Worm (Caenorhabditis elegans) whole organism, mixed stage, embryonic: ENCODE results near the gene cpg-9.

Experiments used
- ceh-39 ChIP-seq: fragments of 150-350 bp; optimal IDR thresholded peaks from 2 replicates; lab custom pipeline; 2014; ENCODE audit warnings: missing biosample characterization, missing genetic modification characterization
- ces-1 ChIP-seq: fragments of 150-350 bp; optimal IDR thresholded peaks from 2 replicates; lab custom pipeline; 2014; ENCODE audit warnings: missing biosample characterization, missing genetic modification reagents, missing genetic modification characterization
- elt-1 ChIP-seq: sonication (generic microtip); optimal IDR thresholded peaks from 2 replicates; lab custom pipeline; 2017; ENCODE audit warnings: missing genetic modification characterization, mild to moderate bottlenecking, missing compliant biosample characterization, antibody characterized with exemption, moderate library complexity, borderline replicate concordance; ENCODE audit not compliant: insufficient read depth
- elt-3 ChIP-seq: fragments of 150-350 bp; optimal IDR thresholded peaks from 2 replicates; lab custom pipeline; 2014; ENCODE audit warnings: missing biosample characterization, missing genetic modification characterization
- lsy-2 ChIP-seq: fragments of 150-350 bp; optimal IDR thresholded peaks from 2 replicates; lab custom pipeline; 2014; ENCODE audit warnings: missing biosample characterization, missing genetic modification characterization
- mep-1 ChIP-seq: fragments of 150-350 bp; optimal IDR thresholded peaks from 2 replicates; lab custom pipeline; 2017; ENCODE audit warnings: missing biosample characterization, missing genetic modification reagents, missing genetic modification characterization, inconsistent platforms
- mls-2 ChIP-seq: sonication (generic microtip); optimal IDR thresholded peaks from 2 replicates; lab custom pipeline; 2016; ENCODE audit warnings: mild to moderate bottlenecking, missing genetic modification characterization, moderate library complexity, missing compliant biosample characterization
- pha-4 ChIP-seq: fragments of 150-350 bp; optimal IDR thresholded peaks from 2 replicates; lab custom pipeline; 2018; ENCODE audit warnings: missing biosample characterization, missing genetic modification reagents, missing genetic modification characterization
- sptf-1 ChIP-seq: sonication (generic microtip); optimal IDR thresholded peaks from 2 replicates; lab custom pipeline; 2017; ENCODE audit warnings: mild to moderate bottlenecking, missing genetic modification characterization, moderate library complexity, missing compliant biosample characterization
- unc-120 ChIP-seq: sonication (generic microtip); optimal IDR thresholded peaks from 2 replicates; lab custom pipeline; 2017; ENCODE audit warnings: missing genetic modification characterization, missing compliant biosample characterization; ENCODE audit not compliant: poor library complexity, severe bottlenecking
- ztf-11 ChIP-seq: fragments of 150-350 bp; optimal IDR thresholded peaks from 2 replicates; lab custom pipeline; 2014; ENCODE audit warnings: missing biosample characterization, missing genetic modification characterization

DNA sequence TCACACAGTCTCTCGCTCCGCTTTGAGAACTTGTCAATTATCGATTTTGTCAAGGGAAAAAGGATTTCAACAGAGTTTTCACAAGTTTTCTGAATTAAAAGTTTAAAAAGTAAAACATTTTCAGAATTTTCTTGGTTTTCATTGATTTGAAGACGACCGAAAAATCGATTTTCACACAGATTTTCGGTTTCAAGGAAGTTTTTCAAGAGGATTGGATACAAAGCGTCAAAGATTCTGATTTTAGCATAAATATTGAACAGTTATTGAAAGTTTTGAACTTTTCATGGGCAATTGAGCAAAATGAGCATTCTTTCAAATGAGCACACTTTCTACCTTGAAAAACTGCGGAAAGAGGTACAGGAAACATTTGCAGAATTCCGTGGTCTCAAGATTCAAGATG is 2.0 kb upstream of the cpg-9 start, which contains the start of gene Y67D8C.2:
- TF ChIP-seq elt-1 (no peak), ceh-39 (tag; lab: Kevin White, UChicago) (no peak), unc-120 (tag; lab: Kevin White, UChicago) (no peak), pha-4 (no peak), mls-2 (no peak), elt-3 (no peak), ztf-11 (no peak), lsy-2 (no peak), ces-1 (GFP tag; lab: Kevin White, UChicago) (no peak), mep-1 (tag; lab: Kevin White, UChicago) (no peak), sptf-1 (tag; lab: Kevin White, UChicago) (no peak)
